Fruit fly (Drosophila melanogaster): ENCODE measurements around the gene PyK.

Gene PyK

DNA sequence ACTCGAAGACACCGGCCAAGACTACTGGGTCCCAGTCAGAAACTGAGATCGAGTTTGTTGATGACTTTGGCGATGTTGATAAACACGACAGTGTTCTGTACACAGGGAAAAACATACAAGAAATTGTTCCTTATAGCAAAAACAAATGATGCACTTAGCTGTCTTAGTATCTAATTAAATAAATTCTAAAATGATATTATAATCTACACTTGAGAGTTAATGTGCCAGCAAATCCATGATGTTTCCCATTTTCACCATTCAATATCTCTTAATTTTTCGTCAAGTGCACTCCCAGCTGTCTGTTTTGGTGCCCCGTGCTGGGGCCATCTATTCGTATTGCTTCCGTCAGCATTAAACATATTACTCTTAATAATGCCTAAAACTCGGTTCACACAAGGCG is 32.9 kb downstream of the PyK start (continued):
- TF ChIP-seq Doc3 (GFP tag; IDR thresholded peaks at IDR 0.05; ENCODE audit: partially characterized antibody): no peak
- peak; percentile 71 for TF ChIP-seq lmd (GFP tag; IDR thresholded peaks at IDR 0.05)
- no peak for TF ChIP-seq CG1792 (GFP tag; optimal IDR thresholded peaks at IDR 0.05)
- TF ChIP-seq Scr (GFP tag; IDR thresholded peaks at IDR 0.05; ENCODE audit: partially characterized antibody): no peak
- TF ChIP-seq prd (optimal IDR thresholded peaks at IDR 0.05): no peak
- peak; percentile 68 for TF ChIP-seq prd (GFP tag; IDR thresholded peaks at IDR 0.05)
- TF ChIP-seq CG6765 (GFP tag; optimal IDR thresholded peaks at IDR 0.05): no peak
- TF ChIP-seq CG10267 (tag; optimal IDR thresholded peaks at IDR 0.05): peak; percentile 29
- no peak for TF ChIP-seq Dad (GFP tag; optimal IDR thresholded peaks at IDR 0.05)
- TF ChIP-seq Camta (GFP tag; optimal IDR thresholded peaks at IDR 0.05): no peak
- no peak for TF ChIP-seq lov (optimal IDR thresholded peaks at IDR 0.05)
- TF ChIP-seq lov (GFP tag; IDR thresholded peaks at IDR 0.05): no peak
- no peak for TF ChIP-seq Ssrp (tag; optimal IDR thresholded peaks at IDR 0.05)
- no peak for TF ChIP-seq CG10366 (GFP tag; IDR thresholded peaks at IDR 0.05)
- no peak for TF ChIP-seq ssp (GFP tag; IDR thresholded peaks at IDR 0.05)
- no peak for TF ChIP-seq tna (GFP tag; IDR thresholded peaks at IDR 0.05; ENCODE audit: partially characterized antibody)
- TF ChIP-seq CG11085 (GFP tag; IDR thresholded peaks at IDR 0.05): no peak
- TF ChIP-seq Dip3 (GFP tag; optimal IDR thresholded peaks at IDR 0.05): no peak
- TF ChIP-seq ro (GFP tag; IDR thresholded peaks at IDR 0.05): no peak
- peak; percentile 6 for TF ChIP-seq CG17829 (tag; optimal IDR thresholded peaks at IDR 0.05)
- TF ChIP-seq CG2116 (GFP tag; optimal IDR thresholded peaks at IDR 0.05): no peak
- no peak for TF ChIP-seq CG4404 (GFP tag; IDR thresholded peaks at IDR 0.05)
- TF ChIP-seq dmrt99B (tag; optimal IDR thresholded peaks at IDR 0.05): no peak
- peak; percentile 41 for TF ChIP-seq Meics (GFP tag; optimal IDR thresholded peaks at IDR 0.05)
- TF ChIP-seq klu (GFP tag; IDR thresholded peaks at IDR 0.05): no peak
- TF ChIP-seq Nf-YC (tag; optimal IDR thresholded peaks at IDR 0.05): no peak
- TF ChIP-seq CG6272 (GFP tag; IDR thresholded peaks at IDR 0.05): no peak
- no peak for TF ChIP-seq CG3407 (GFP tag; optimal IDR thresholded peaks at IDR 0.05)
- peak; percentile 30 for TF ChIP-seq Oli (tag; optimal IDR thresholded peaks at IDR 0.05)
- TF ChIP-seq vfl (GFP tag; optimal IDR thresholded peaks at IDR 0.05): no peak
- TF ChIP-seq Elba2 (GFP tag; optimal IDR thresholded peaks at IDR 0.05): no peak
- TF ChIP-seq esg (GFP tag; conservative IDR thresholded peaks at IDR 0.05): peak; percentile 43
- TF ChIP-seq CG8924 (tag; optimal IDR thresholded peaks at IDR 0.05): peak; percentile 19
- TF ChIP-seq CG14014 (GFP tag; IDR thresholded peaks at IDR 0.05): peak; percentile 29; the same call in 1 of the 2 replicates
- no peak for TF ChIP-seq cad (GFP tag; optimal IDR thresholded peaks at IDR 0.05)
- TF ChIP-seq CG32772 (GFP tag; IDR thresholded peaks at IDR 0.05): no peak
- no peak for TF ChIP-seq CG11560 (tag; IDR thresholded peaks at IDR 0.05)
- no peak for TF ChIP-seq Usf (GFP tag; optimal IDR thresholded peaks at IDR 0.05)
- TF ChIP-seq croc (GFP tag; conservative IDR thresholded peaks at IDR 0.05): no peak; the same call in 2 of the 3 replicates
- TF ChIP-seq CG4617 (GFP tag; optimal IDR thresholded peaks at IDR 0.05; ENCODE audit: borderline replicate concordance): no peak
- TF ChIP-seq YL-1 (GFP tag; optimal IDR thresholded peaks at IDR 0.05): no peak
- no peak for TF ChIP-seq hkb (optimal IDR thresholded peaks at IDR 0.05)
- TF ChIP-seq hkb (GFP tag; IDR thresholded peaks at IDR 0.05): peak; percentile 51; the same call in 1 of the 2 replicates
- TF ChIP-seq CoRest (tag; optimal IDR thresholded peaks at IDR 0.05): peak; percentile 18
- no peak for TF ChIP-seq NC2β (GFP tag; optimal IDR thresholded peaks at IDR 0.05)
- TF ChIP-seq ranshi (GFP tag; IDR thresholded peaks at IDR 0.05): peak; percentile 54; the same call in 1 of the 2 replicates
- peak; percentile 28 for TF ChIP-seq fd3F (GFP tag; optimal IDR thresholded peaks at IDR 0.05)
- no peak for TF ChIP-seq CG6854 (GFP tag; optimal IDR thresholded peaks at IDR 0.05)
- peak; percentile 16 for TF ChIP-seq Ets65A (GFP tag)
- TF ChIP-seq CG15696 (tag; optimal IDR thresholded peaks at IDR 0.05): no peak
- TF ChIP-seq CG13624 (GFP tag; optimal IDR thresholded peaks at IDR 0.05): no peak
- no peak for TF ChIP-seq CG14965 (GFP tag; optimal IDR thresholded peaks at IDR 0.05; ENCODE audit: borderline replicate concordance)
- TF ChIP-seq sug (tag; optimal IDR thresholded peaks at IDR 0.05): no peak

Measured in whole organism, embryonic.